Worm (Caenorhabditis elegans) whole organism, midembryonic: ENCODE results near the gene Y47D7A.9.

Experiments used
- T22C8.4 ChIP-seq: fragments of 200-800 bp; sonication (Bioruptor generic); IDR thresholded peaks from 2 replicates; pipeline ENCODE4 v1.3.6; 2022; ENCODE audit warnings: missing genetic modification characterization, missing compliant biosample characterization
- cog-1 ChIP-seq: sonication (generic microtip); optimal IDR thresholded peaks from 2 replicates; lab custom pipeline; 2016; ENCODE audit warnings: missing genetic modification characterization, missing compliant biosample characterization
- flt-1 ChIP-seq: fragments of 200-800 bp; sonication (Bioruptor generic); IDR thresholded peaks from 2 replicates; pipeline ENCODE4 v1.3.6; 2022; ENCODE audit warnings: missing genetic modification characterization, missing compliant biosample characterization
- klf-2 ChIP-seq: fragments of 200-800 bp; sonication (Bioruptor generic); conservative IDR thresholded peaks from 2 replicates; pipeline ENCODE4 v1.3.6; 2022; ENCODE audit warnings: missing genetic modification reagents, missing genetic modification characterization, missing compliant biosample characterization
- ref-1 ChIP-seq: fragments of 200-800 bp; sonication (Bioruptor generic); conservative IDR thresholded peaks from 2 replicates; pipeline ENCODE4 v1.3.6; 2022; ENCODE audit warnings: missing genetic modification reagents, missing genetic modification characterization, missing compliant biosample characterization
- tab-1 ChIP-seq: fragments of 200-800 bp; sonication (Bioruptor generic); IDR thresholded peaks from 2 replicates; pipeline ENCODE4 v1.3.6; 2022; ENCODE audit warnings: missing genetic modification characterization, missing compliant biosample characterization
- ztf-23 ChIP-seq: fragments of 200-800 bp; sonication (Bioruptor generic); IDR thresholded peaks from 2 replicates; pipeline ENCODE4 v1.3.6; 2022; ENCODE audit warnings: missing genetic modification reagents, missing genetic modification characterization, missing compliant biosample characterization
- ztf-29 ChIP-seq: fragments of 200-800 bp; sonication (Bioruptor generic); IDR thresholded peaks from 2 replicates; pipeline ENCODE4 v1.3.6; 2022; ENCODE audit warnings: missing genetic modification reagents, missing genetic modification characterization, missing compliant biosample characterization

DNA sequence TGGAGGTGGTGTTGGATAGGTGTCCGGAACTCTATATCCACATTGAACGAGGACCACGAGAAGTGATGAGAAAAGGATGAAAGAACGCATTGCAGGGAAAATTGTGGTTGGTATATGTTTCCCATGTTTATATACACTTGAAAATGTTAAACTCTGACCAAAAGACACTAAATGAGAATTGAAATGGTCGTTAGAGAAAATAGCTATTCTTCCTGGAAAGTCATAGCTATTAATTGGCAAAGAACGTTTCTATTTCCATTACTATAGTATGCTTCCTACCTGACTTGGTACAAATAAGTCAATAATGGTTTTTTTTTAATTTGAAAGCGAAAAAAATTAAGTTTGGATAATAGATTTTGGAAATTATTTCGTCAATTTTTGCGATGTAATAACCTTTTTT, 7.0 kb downstream of the Y47D7A.9 start, which contains the start of gene Y47D7A.18:
- TF ChIP-seq flt-1 (no peak), klf-2 (GFP tag; lab: Robert Waterston, UW) (no peak), cog-1 (tag; lab: Kevin White, UChicago) (no peak), tab-1 (GFP tag; lab: Robert Waterston, UW) (no peak), T22C8.4 (GFP tag; lab: Robert Waterston, UW) (no peak), ztf-23 (GFP tag; lab: Robert Waterston, UW) (no peak), ztf-29 (GFP tag; lab: Robert Waterston, UW) (no peak), ref-1 (GFP tag; lab: Robert Waterston, UW) (no peak)
